Fruit fly (Drosophila melanogaster) whole organism, pupa: ENCODE measurements around the gene mew.

Experiments used
- CG10348 ChIP-seq: fragments of 200-800 bp; sonication (Bioruptor generic); IDR thresholded peaks from 2 replicates; pipeline ENCODE4 v1.3.6; 2022; ENCODE audit warnings: missing biosample characterization, missing genetic modification characterization
- CG12605 ChIP-seq: fragments of 200-800 bp; sonication (Bioruptor generic); IDR thresholded peaks from 2 replicates; pipeline ENCODE4 v1.3.6; 2022; ENCODE audit warnings: missing biosample characterization, missing genetic modification characterization
- CG13204 ChIP-seq: fragments of 200-800 bp; sonication (Bioruptor generic); optimal IDR thresholded peaks from 2 replicates; lab custom pipeline; 2018; ENCODE audit warnings: missing biosample characterization, mild to moderate bottlenecking, missing genetic modification characterization, moderate library complexity
- CG14655 ChIP-seq: fragments of 200-800 bp; sonication (Bioruptor generic); optimal IDR thresholded peaks from 3 replicates; lab custom pipeline; 2017; ENCODE audit warnings: mild to moderate bottlenecking, missing biosample characterization, missing genetic modification reagents, missing genetic modification characterization
- CG15710 ChIP-seq: fragments of 200-800 bp; sonication (Bioruptor generic); optimal IDR thresholded peaks from 2 replicates; lab custom pipeline; 2018; ENCODE audit warnings: missing biosample characterization, mild to moderate bottlenecking, missing genetic modification characterization, moderate library complexity
- CG17806 ChIP-seq: fragments of 200-800 bp; sonication (Bioruptor generic); optimal IDR thresholded peaks from 2 replicates; lab custom pipeline; 2018; ENCODE audit warnings: missing biosample characterization, mild to moderate bottlenecking, missing genetic modification characterization, moderate library complexity
- CG32121 ChIP-seq: fragments of 200-800 bp; sonication (Bioruptor generic); IDR thresholded peaks from 2 replicates; pipeline ENCODE4 v1.3.6; 2022; ENCODE audit warnings: missing biosample characterization, missing genetic modification characterization
- CG34367 ChIP-seq: fragments of 200-800 bp; sonication (Bioruptor generic); optimal IDR thresholded peaks from 2 replicates; lab custom pipeline; 2018; ENCODE audit warnings: missing biosample characterization, mild to moderate bottlenecking, missing genetic modification characterization
- CG4496 ChIP-seq: fragments of 200-800 bp; sonication (Bioruptor generic); IDR thresholded peaks from 3 replicates; pipeline ENCODE4 v1.3.6; 2022; ENCODE audit warnings: missing biosample characterization, missing genetic modification characterization
- CG8159 ChIP-seq: fragments of 200-800 bp; sonication (Bioruptor generic); optimal IDR thresholded peaks from 3 replicates; lab custom pipeline; 2018; ENCODE audit warnings: missing biosample characterization, mild to moderate bottlenecking, missing genetic modification characterization, moderate library complexity
- CG8301 ChIP-seq: fragments of 200-800 bp; sonication (Bioruptor generic); optimal IDR thresholded peaks from 2 replicates; lab custom pipeline; 2018; ENCODE audit warnings: missing biosample characterization, mild to moderate bottlenecking, missing genetic modification characterization
- CG9948 ChIP-seq: fragments of 200-800 bp; sonication (Bioruptor generic); optimal IDR thresholded peaks from 2 replicates; lab custom pipeline; 2018; ENCODE audit warnings: missing biosample characterization, mild to moderate bottlenecking, missing genetic modification characterization, moderate library complexity
- D1 ChIP-seq: fragments of 200-800 bp; sonication (Bioruptor generic); optimal IDR thresholded peaks from 2 replicates; lab custom pipeline; 2018; ENCODE audit warnings: missing biosample characterization, mild to moderate bottlenecking, missing genetic modification characterization, moderate library complexity
- EcR ChIP-seq: fragments of 200-800 bp; sonication (Bioruptor generic); optimal IDR thresholded peaks from 3 replicates; lab custom pipeline; 2019; ENCODE audit warnings: missing biosample characterization, missing genetic modification characterization, mild to moderate bottlenecking, moderate library complexity, missing genetic modification reagents
- Ets98B ChIP-seq: fragments of 200-800 bp; sonication (Bioruptor generic); IDR thresholded peaks from 2 replicates; pipeline ENCODE4 v1.3.6; 2022; ENCODE audit warnings: missing biosample characterization, missing genetic modification characterization
- Pif1A ChIP-seq: fragments of 200-800 bp; sonication (Bioruptor generic); optimal IDR thresholded peaks from 3 replicates; lab custom pipeline; 2016; ENCODE audit warnings: missing biosample characterization, missing genetic modification characterization
- Pif1B ChIP-seq: fragments of 200-800 bp; sonication (Bioruptor generic); optimal IDR thresholded peaks from 3 replicates; lab custom pipeline; 2016; ENCODE audit warnings: missing biosample characterization, missing genetic modification characterization
- fd96Ca ChIP-seq: fragments of 200-800 bp; sonication (Bioruptor generic); IDR thresholded peaks from 3 replicates; pipeline ENCODE4 v1.3.6; 2022; ENCODE audit warnings: missing biosample characterization, missing genetic modification characterization
- rn ChIP-seq: fragments of 200-800 bp; sonication (Bioruptor generic); IDR thresholded peaks from 2 replicates; pipeline ENCODE4 v1.3.6; 2022; ENCODE audit warnings: missing biosample characterization, missing genetic modification characterization

Gene mew

dm6 chrX:13287854-13288376 is 29.6 kb upstream of the mew start, which contains the start of gene Remo:
Gene Remo (plus strand): TSS chrX:13288051.
- TF ChIP-seq D1 (no peak), CG14655 (GFP tag; lab: Kevin White, UChicago) (no peak), Pif1B (GFP tag; lab: Kevin White, UChicago) (no peak), CG32121 (GFP tag; lab: Robert Waterston, UW) (no peak), CG10348 (GFP tag; lab: Robert Waterston, UW) (no peak), CG34367 (tag; lab: Kevin White, UChicago) (no peak), EcR (GFP tag; lab: Kevin White, UChicago) (peak; percentile 66), Ets98B (GFP tag; lab: Robert Waterston, UW) (no peak)

- TF ChIP-seq CG12605 (no peak), Pif1A (no peak), CG14655 (GFP tag; lab: Kevin White, UChicago) (no peak)
Observed at dm6 chrX:13285749-13286336, 27.6 kb upstream of the mew start.

- TF ChIP-seq CG8159 (peak; percentile 15), CG12605 (peak; percentile 48; the same call in 1 of the 2 replicates), CG34367 (tag; lab: Kevin White, UChicago) (peak; percentile 10), EcR (GFP tag; lab: Kevin White, UChicago) (no peak), Pif1A (no peak), CG14655 (GFP tag; lab: Kevin White, UChicago) (no peak)
Observed at dm6 chrX:13285001-13285748, 26.9 kb upstream of the mew start, which contains the start of the genes HDAC4 and CG15743. Gene HDAC4 (minus strand): TSS chrX:13285632. Gene CG15743 (plus strand): TSS chrX:13285707.

dm6 chrX:13284548-13284974 is 26.3 kb upstream of the mew start:
- no peak for TF ChIP-seq Ets98B (GFP tag; lab: Robert Waterston, UW)
- TF ChIP-seq Pif1A = no peak
- no peak for TF ChIP-seq rn (GFP tag; lab: Robert Waterston, UW)
- TF ChIP-seq fd96Ca = peak; percentile 56; the same call in 1 of the 3 replicates
- 0 out of 3 replicates have a peak, but pooled peaks have one; percentile 47 for TF ChIP-seq CG4496 (GFP tag; lab: Robert Waterston, UW)
- TF ChIP-seq CG13204 (GFP tag; lab: Kevin White, UChicago) = no peak
- peak; percentile 64; the same call in 1 of the 2 replicates for TF ChIP-seq CG12605
- TF ChIP-seq D1 = no peak
- TF ChIP-seq CG32121 (GFP tag; lab: Robert Waterston, UW) = no peak
- TF ChIP-seq EcR (GFP tag; lab: Kevin White, UChicago) = no peak
- no peak for TF ChIP-seq CG9948 (tag; lab: Kevin White, UChicago)
- no peak for TF ChIP-seq CG17806
- no peak for TF ChIP-seq CG14655 (GFP tag; lab: Kevin White, UChicago)
- no peak for TF ChIP-seq CG8159
- no peak for TF ChIP-seq CG15710 (tag; lab: Kevin White, UChicago)

- peak; percentile 38 for TF ChIP-seq CG15710 (tag; lab: Kevin White, UChicago)
- peak; percentile 3 for TF ChIP-seq D1
- TF ChIP-seq EcR (GFP tag; lab: Kevin White, UChicago) = peak; percentile 39
- TF ChIP-seq CG8301 (tag; lab: Kevin White, UChicago) = no peak
Observed at dm6 chrX:13283940-13284547, 25.8 kb upstream of the mew start.

- TF ChIP-seq Pif1B (GFP tag; lab: Kevin White, UChicago) (no peak), CG9948 (tag; lab: Kevin White, UChicago) (no peak)
Observed at dm6 chrX:13282717-13283116, 24.4 kb upstream of the mew start.

- no peak for TF ChIP-seq CG9948 (tag; lab: Kevin White, UChicago)
- TF ChIP-seq CG12605 = no peak
- TF ChIP-seq, all 21 proteins: peak for 0
Observed at dm6 chrX:13281244-13281877, 23.1 kb upstream of the mew start.
